Fruit fly (Drosophila melanogaster) whole organism, prepupa: ENCODE data around the gene Cse1.
A peak's percentile ranks its signal among the peaks of the same experiment; 100 is the strongest.

ENCODE experiments used
- CG10669 ChIP-seq: fragments of 200-800 bp; sonication (Bioruptor generic); optimal IDR thresholded peaks from 3 replicates; lab custom pipeline; 2018; ENCODE audit warnings: missing biosample characterization, mild to moderate bottlenecking, missing genetic modification characterization, moderate library complexity
- CG11762 ChIP-seq: fragments of 200-800 bp; sonication (Bioruptor generic); optimal IDR thresholded peaks from 3 replicates; lab custom pipeline; 2016; ENCODE audit warnings: missing biosample characterization, missing genetic modification characterization; ENCODE audit not compliant: insufficient read depth
- CG15336 ChIP-seq: fragments of 200-800 bp; sonication (Bioruptor generic); IDR thresholded peaks from 2 replicates; pipeline ENCODE4 v1.3.6; 2022; ENCODE audit warnings: missing biosample characterization, missing genetic modification characterization
- CG3032 ChIP-seq: fragments of 200-800 bp; optimal IDR thresholded peaks from 2 replicates; lab custom pipeline; 2019; ENCODE audit warnings: missing biosample characterization, mild to moderate bottlenecking, missing genetic modification characterization, moderate library complexity
- CG32006 ChIP-seq: fragments of 200-800 bp; sonication (Bioruptor generic); optimal IDR thresholded peaks from 3 replicates; lab custom pipeline; 2017; ENCODE audit warnings: missing biosample characterization, mild to moderate bottlenecking, missing genetic modification characterization
- CG4318 ChIP-seq: fragments of 200-800 bp; sonication (Bioruptor generic); optimal IDR thresholded peaks from 3 replicates; lab custom pipeline; 2017; ENCODE audit warnings: missing biosample characterization, mild to moderate bottlenecking, missing genetic modification characterization
- CG6276 ChIP-seq: fragments of 200-800 bp; sonication (Bioruptor generic); optimal IDR thresholded peaks from 2 replicates; lab custom pipeline; 2017; ENCODE audit warnings: missing biosample characterization, mild to moderate bottlenecking, missing genetic modification characterization
- CG6792 ChIP-seq: fragments of 200-800 bp; sonication (Bioruptor generic); optimal IDR thresholded peaks from 3 replicates; lab custom pipeline; 2016; ENCODE audit warnings: missing biosample characterization, missing genetic modification characterization
- CG6808 ChIP-seq: fragments of 200-800 bp; sonication (Bioruptor generic); optimal IDR thresholded peaks from 3 replicates; lab custom pipeline; 2017; ENCODE audit warnings: missing biosample characterization, missing genetic modification characterization, mild to moderate bottlenecking, moderate library complexity, missing genetic modification reagents
- CG8119 ChIP-seq: fragments of 200-800 bp; sonication (Bioruptor generic); IDR thresholded peaks from 3 replicates; pipeline ENCODE4 v1.3.6; 2022; ENCODE audit warnings: missing biosample characterization, missing genetic modification characterization
- CG8632 ChIP-seq: fragments of 200-800 bp; sonication (Bioruptor generic); optimal IDR thresholded peaks from 3 replicates; lab custom pipeline; 2016; ENCODE audit warnings: missing biosample characterization, missing genetic modification characterization
- CG9139 ChIP-seq: fragments of 200-800 bp; sonication (Bioruptor generic); optimal IDR thresholded peaks from 3 replicates; lab custom pipeline; 2017; ENCODE audit warnings: missing biosample characterization, mild to moderate bottlenecking, missing genetic modification characterization
- Eip78C ChIP-seq: fragments of 200-800 bp; sonication (Bioruptor generic); peaks from one replicate; lab custom pipeline; 2016; ENCODE audit warnings: missing biosample characterization, missing genetic modification characterization
- Hr38 ChIP-seq: sonication (Bioruptor generic); optimal IDR thresholded peaks from 2 replicates; lab custom pipeline; 2016; ENCODE audit warnings: missing biosample characterization, missing genetic modification characterization
- Hr39 ChIP-seq: fragments of 200-800 bp; sonication (Bioruptor generic); optimal IDR thresholded peaks from 2 replicates; lab custom pipeline; 2016; ENCODE audit warnings: missing biosample characterization, missing genetic modification characterization
- Hr4 ChIP-seq: fragments of 200-800 bp; sonication (Bioruptor generic); optimal IDR thresholded peaks from 3 replicates; lab custom pipeline; 2016; ENCODE audit warnings: missing biosample characterization, missing genetic modification characterization
- Sox14 ChIP-seq: fragments of 200-800 bp; sonication (Bioruptor generic); optimal IDR thresholded peaks from 3 replicates; lab custom pipeline; 2016; ENCODE audit warnings: missing biosample characterization, missing genetic modification characterization
- dac ChIP-seq: fragments of 200-800 bp; sonication (Bioruptor generic); optimal IDR thresholded peaks from 2 replicates; lab custom pipeline; 2017; ENCODE audit warnings: missing biosample characterization, mild to moderate bottlenecking, missing genetic modification characterization
- eg ChIP-seq: fragments of 200-800 bp; sonication (Bioruptor generic); IDR thresholded peaks from 3 replicates; pipeline ENCODE4 v1.3.6; 2022; ENCODE audit warnings: missing biosample characterization, missing genetic modification characterization
- fd59A ChIP-seq: fragments of 200-800 bp; sonication (Bioruptor generic); optimal IDR thresholded peaks from 2 replicates; lab custom pipeline; 2017; ENCODE audit warnings: missing biosample characterization, mild to moderate bottlenecking, missing genetic modification characterization, missing genetic modification reagents
- fkh ChIP-seq: fragments of 200-800 bp; sonication (Bioruptor generic); optimal IDR thresholded peaks from 3 replicates; lab custom pipeline; 2017; ENCODE audit warnings: missing biosample characterization, mild to moderate bottlenecking, missing genetic modification characterization, moderate library complexity
- lz ChIP-seq: fragments of 200-800 bp; sonication (Bioruptor generic); optimal IDR thresholded peaks from 3 replicates; lab custom pipeline; 2016; ENCODE audit warnings: missing biosample characterization, missing genetic modification characterization
- salr ChIP-seq, 2 experiments: fragments of 200-800 bp; sonication (Bioruptor generic); optimal IDR thresholded peaks; 3 replicates each; lab custom pipeline; 2016 to 2018; ENCODE audit warnings: missing biosample characterization in 2 of 2, missing genetic modification characterization in 2 of 2, mild to moderate bottlenecking in 1 of 2
- ss ChIP-seq, 2 experiments: fragments of 200-800 bp; sonication (Bioruptor generic); optimal IDR thresholded peaks; 2 replicates in 1 of 2; 3 replicates in 1 of 2; lab custom pipeline; 2017 to 2018; ENCODE audit warnings: mild to moderate bottlenecking in 2 of 2, missing biosample characterization in 2 of 2, missing genetic modification characterization in 2 of 2, moderate library complexity in 1 of 2
- svp ChIP-seq: fragments of 200-800 bp; sonication (Bioruptor generic); peaks from one replicate; lab custom pipeline; 2016; ENCODE audit warnings: missing biosample characterization, missing genetic modification characterization
- topi ChIP-seq: fragments of 200-800 bp; sonication (Bioruptor generic); optimal IDR thresholded peaks from 3 replicates; lab custom pipeline; 2016; ENCODE audit warnings: missing biosample characterization, missing genetic modification characterization
- vri ChIP-seq: fragments of 200-800 bp; sonication (Bioruptor generic); optimal IDR thresholded peaks from 3 replicates; lab custom pipeline; 2016; ENCODE audit warnings: missing biosample characterization, mild to moderate bottlenecking, missing genetic modification characterization

Cse1 gene

DNA sequence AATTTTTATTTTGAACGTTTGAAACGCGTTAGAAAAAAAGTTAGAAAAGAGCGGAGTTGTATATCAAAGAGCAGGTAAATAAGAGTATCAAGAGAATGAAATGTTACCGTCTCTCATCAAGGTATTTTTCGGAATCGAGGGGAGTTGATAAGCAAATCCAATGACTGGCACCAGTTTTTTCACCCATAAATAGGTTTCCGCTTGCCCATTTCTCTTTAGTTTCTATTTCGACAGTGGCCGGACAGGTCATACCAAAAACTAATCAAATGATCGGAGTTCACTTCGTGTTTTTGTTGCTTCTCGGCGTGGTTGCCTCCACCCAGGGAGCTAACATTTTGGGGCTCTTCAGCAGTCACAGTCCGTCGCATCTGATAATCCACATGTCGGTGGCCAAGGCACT is 31.0 kb downstream of the Cse1 start, which contains the start of gene Ugt37C2:
TSS of gene Ugt37C2 (plus strand) at position 242 of the 400 bp plus-strand sequence.
- no peak for TF ChIP-seq CG15336 (GFP tag; lab: Robert Waterston, UW)
- TF ChIP-seq Sox14 (GFP tag; lab: Kevin White, UChicago): no peak
- no peak for TF ChIP-seq CG8119 (GFP tag; lab: Robert Waterston, UW)
- TF ChIP-seq CG6808 (GFP tag; lab: Kevin White, UChicago): no peak
- no peak for TF ChIP-seq CG6792
- TF ChIP-seq Hr38: no peak

DNA sequence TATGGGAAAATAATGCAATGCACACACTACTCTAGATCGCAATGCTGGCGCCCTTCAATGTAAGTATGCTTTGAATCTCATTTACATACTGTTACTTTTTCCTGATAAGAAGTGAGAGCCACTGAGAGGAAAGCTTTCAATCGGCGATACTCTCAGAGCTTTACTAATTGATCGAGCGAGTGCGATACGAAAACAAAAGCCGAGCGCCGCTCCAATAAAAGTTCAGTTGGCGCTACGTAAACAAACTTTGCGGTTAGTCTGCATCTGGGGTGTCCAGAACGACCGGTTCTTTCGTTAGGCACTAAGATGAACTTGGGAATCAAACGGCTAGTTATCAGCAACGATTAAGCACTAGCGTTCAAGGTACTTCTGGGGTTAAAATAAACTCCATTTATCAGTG is 33.7 kb downstream of the Cse1 start, which contains the start of gene CG17928:
TSS of gene CG17928 (plus strand) at position 224 of the 400 bp plus-strand sequence.
- TF ChIP-seq CG32006 (GFP tag; lab: Kevin White, UChicago): no peak
- TF ChIP-seq fkh: peak; percentile 16
- no peak for TF ChIP-seq topi (GFP tag; lab: Kevin White, UChicago)

DNA sequence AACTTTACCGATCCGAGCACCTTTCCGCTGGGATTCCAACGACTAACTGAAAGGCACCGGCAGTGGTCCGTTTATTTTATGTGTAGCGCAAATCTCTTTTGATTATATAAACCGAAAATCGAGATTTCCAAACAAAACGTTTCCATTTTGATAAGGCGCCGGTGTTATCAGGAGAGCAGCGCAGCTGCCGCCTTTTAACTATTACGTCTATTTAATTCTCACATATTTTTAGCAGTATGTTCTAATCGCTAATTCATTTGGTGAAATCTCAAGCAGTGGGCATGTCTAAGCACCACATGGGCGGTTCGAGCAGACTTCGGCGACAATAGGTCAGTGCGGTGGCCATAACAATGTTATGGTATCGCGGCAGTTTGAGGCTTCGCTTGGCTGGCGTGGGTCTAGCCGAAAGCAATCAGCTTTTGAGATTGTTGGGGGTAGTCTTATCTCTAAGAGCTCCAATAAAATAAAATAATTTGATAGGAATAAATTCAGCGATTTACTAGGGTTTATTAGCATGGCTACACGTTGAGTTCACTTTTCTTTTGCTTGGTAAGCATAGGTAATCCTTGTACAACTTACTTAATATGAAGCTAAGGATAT is 34.2 kb downstream of the Cse1 start, which contains the start of gene Cyt-b5-r:
TSS of gene Cyt-b5-r (minus strand) at position 51 of the 600 bp plus-strand sequence.
- TF ChIP-seq svp (GFP tag; lab: Kevin White, UChicago) (peak; percentile 89), CG6276 (GFP tag; lab: Kevin White, UChicago) (no peak), vri (GFP tag; lab: Kevin White, UChicago) (peak; percentile 82)

DNA sequence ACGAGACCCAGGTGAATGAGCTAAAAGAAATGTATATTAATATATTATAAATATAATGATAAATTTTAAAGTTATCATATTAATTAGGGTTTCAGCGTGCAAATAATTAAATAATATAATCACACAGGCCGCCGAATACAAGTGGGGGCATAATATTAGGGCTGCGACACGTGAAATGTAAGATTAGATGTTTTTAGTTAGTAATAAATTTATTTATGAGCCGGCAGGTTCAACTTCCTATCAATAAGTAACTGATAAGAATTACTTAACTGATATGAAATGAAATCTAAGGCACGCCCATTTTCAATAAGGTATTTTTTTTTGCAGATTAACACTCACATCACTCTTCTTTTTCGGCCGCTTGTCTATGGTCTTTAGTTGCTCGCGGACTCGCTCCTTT is 35.1 kb downstream of the Cse1 start:
- TF ChIP-seq dac (GFP tag; lab: Kevin White, UChicago) (no peak), CG10669 (GFP tag; lab: Kevin White, UChicago) (no peak), ss (GFP tag; optimal IDR thresholded peaks at IDR 0.05; lab: Kevin White, UChicago) (no peak), Hr4 (GFP tag; lab: Kevin White, UChicago) (no peak), fkh (no peak), Eip78C (GFP tag; lab: Kevin White, UChicago) (no peak)
- TF ChIP-seq, all 60 proteins: peak for 0

DNA sequence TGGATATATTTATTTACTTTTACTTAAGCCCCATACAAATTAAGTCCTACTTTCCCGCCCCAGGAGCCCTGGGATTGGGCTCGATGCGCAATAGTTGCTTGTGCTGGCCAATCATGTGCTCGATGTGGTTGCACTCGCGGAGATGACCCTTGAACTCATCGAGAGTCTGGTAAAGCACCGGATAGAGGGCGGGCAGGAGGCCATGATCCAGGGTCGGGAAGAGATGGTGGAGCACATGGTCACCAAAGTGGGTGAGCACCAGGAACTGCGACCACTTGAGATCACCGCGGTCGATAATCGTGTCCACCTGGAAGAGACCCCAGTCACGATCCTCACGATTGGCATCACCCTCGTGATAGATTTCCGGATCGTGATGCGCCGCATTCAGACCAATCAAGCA is 36.1 kb downstream of the Cse1 start:
- no peak for TF ChIP-seq vri (GFP tag; lab: Kevin White, UChicago)
- peak; percentile 53 for TF ChIP-seq svp (GFP tag; lab: Kevin White, UChicago)

DNA sequence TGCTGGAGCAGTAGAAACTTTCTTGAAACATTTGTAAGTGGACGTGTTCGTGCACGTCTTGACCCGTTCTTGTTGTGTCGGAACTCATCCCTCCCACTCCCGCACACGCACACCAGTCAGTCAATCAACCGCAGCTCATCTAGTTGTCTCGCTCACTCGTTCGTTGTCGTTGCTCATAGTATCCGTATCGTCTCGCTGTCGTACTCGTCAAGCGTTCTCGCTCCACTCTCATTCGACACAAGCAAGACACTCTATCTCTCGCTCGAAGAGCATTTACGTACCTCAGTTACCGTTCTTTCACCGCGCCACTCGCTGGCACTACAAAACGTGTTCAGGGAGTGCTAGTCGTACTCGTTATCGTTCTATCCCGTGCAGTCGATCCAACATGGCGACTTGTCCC is 37.5 kb downstream of the Cse1 start:
- no peak for TF ChIP-seq CG3032 (tag; lab: Kevin White, UChicago)
- TF ChIP-seq CG6276 (GFP tag; lab: Kevin White, UChicago): no peak
- no peak for TF ChIP-seq CG8632 (GFP tag; lab: Kevin White, UChicago)
- no peak for TF ChIP-seq CG4318 (GFP tag; lab: Kevin White, UChicago)
- no peak for TF ChIP-seq salr (GFP tag; optimal IDR thresholded peaks at IDR 0.05; lab: Kevin White, UChicago)
- no peak for TF ChIP-seq fd59A (GFP tag; lab: Kevin White, UChicago)
- TF ChIP-seq lz (GFP tag; lab: Kevin White, UChicago): no peak
- TF ChIP-seq CG9139: no peak
- no peak for TF ChIP-seq CG11762
- TF ChIP-seq ss (GFP tag; optimal IDR thresholded peaks at IDR 0.05; lab: Kevin White, UChicago): no peak
- no peak for TF ChIP-seq eg (GFP tag; lab: Robert Waterston, UW)
- no peak for TF ChIP-seq Hr39 (GFP tag; lab: Kevin White, UChicago)
